Fruit fly (Drosophila melanogaster): ENCODE measurements around the gene PK2-R1.

DNA sequence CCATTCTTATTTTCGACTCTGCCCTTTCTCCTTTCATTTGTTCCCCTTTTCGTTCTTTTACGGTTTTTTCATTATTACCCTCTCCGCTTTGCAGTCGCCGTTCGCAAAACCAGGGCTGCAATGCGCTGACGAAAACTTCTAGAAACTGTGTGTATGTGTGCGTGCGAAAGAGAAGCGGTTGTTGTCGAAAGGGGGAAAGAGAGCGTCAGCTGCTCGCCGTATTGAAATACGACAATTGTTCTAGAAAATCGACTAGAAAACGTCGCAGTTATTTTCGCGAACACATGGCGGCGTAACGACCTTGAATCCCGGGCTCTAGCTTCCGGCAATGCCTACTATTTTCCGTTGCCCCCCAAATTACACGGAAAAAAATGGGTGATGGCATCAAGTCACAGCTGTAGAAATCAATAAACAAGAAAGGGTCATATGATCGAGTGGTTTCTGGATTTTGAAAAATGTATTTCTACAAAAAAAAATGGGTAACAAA, 44.6 kb downstream of the PK2-R1 start:
- TF ChIP-seq CG9948 (tag; optimal IDR thresholded peaks at IDR 0.05) (no peak), fd96Ca (GFP tag; IDR thresholded peaks at IDR 0.05) (no peak; the same call in 2 of the 3 replicates)
